Fruit fly (Drosophila melanogaster) whole organism, adult: ENCODE data around the gene CG43645.

ENCODE experiments used
- CG11617 ChIP-seq: fragments of 200-800 bp; sonication (Bioruptor generic); optimal IDR thresholded peaks from 2 replicates; lab custom pipeline; 2017; ENCODE audit warnings: mild to moderate bottlenecking, missing biosample characterization, missing genetic modification reagents, missing genetic modification characterization
- CG14711 ChIP-seq: fragments of 200-800 bp; sonication (Bioruptor generic); optimal IDR thresholded peaks from 2 replicates; lab custom pipeline; 2018; ENCODE audit warnings: missing biosample characterization, mild to moderate bottlenecking, missing genetic modification characterization, moderate library complexity
- CG1620 ChIP-seq: fragments of 200-800 bp; sonication (Bioruptor generic); optimal IDR thresholded peaks from 2 replicates; lab custom pipeline; 2016; ENCODE audit warnings: missing biosample characterization, missing genetic modification characterization
- CG5204 ChIP-seq: fragments of 200-800 bp; sonication (Bioruptor generic); optimal IDR thresholded peaks from 2 replicates; lab custom pipeline; 2016; ENCODE audit warnings: missing biosample characterization, missing genetic modification characterization
- CG7045 ChIP-seq: fragments of 200-800 bp; sonication (Bioruptor generic); optimal IDR thresholded peaks from 2 replicates; lab custom pipeline; 2017; ENCODE audit warnings: missing biosample characterization, mild to moderate bottlenecking, missing genetic modification characterization
- Clk ChIP-seq: fragments of 200-800 bp; sonication (Bioruptor generic); optimal IDR thresholded peaks from 2 replicates; lab custom pipeline; 2017; ENCODE audit warnings: missing biosample characterization, missing genetic modification characterization
- Crg-1 ChIP-seq: fragments of 200-800 bp; sonication (Bioruptor generic); optimal IDR thresholded peaks from 2 replicates; lab custom pipeline; 2016; ENCODE audit warnings: missing biosample characterization, missing genetic modification characterization
- Mnt ChIP-seq: fragments of 200-800 bp; sonication (Bioruptor generic); optimal IDR thresholded peaks from 2 replicates; lab custom pipeline; 2016; ENCODE audit warnings: missing biosample characterization, mild to moderate bottlenecking, missing genetic modification characterization
- cic ChIP-seq: fragments of 200-800 bp; sonication (Bioruptor generic); optimal IDR thresholded peaks from 2 replicates; lab custom pipeline; 2017; ENCODE audit warnings: missing biosample characterization, mild to moderate bottlenecking, missing genetic modification characterization, moderate library complexity
- cnc ChIP-seq, 2 experiments: fragments of >200 bp; optimal IDR thresholded peaks; 2 replicates each; lab custom pipeline; 2017
- kay ChIP-seq: fragments of 200-800 bp; sonication (Bioruptor generic); peaks from one replicate; lab custom pipeline; 2016; ENCODE audit warnings: missing biosample characterization, missing genetic modification characterization, borderline replicate concordance
- ovo ChIP-seq: fragments of 200-800 bp; sonication (Bioruptor generic); optimal IDR thresholded peaks from 2 replicates; lab custom pipeline; 2016; ENCODE audit warnings: missing biosample characterization, missing genetic modification characterization
- tj ChIP-seq: fragments of 200-800 bp; sonication (Bioruptor generic); optimal IDR thresholded peaks from 3 replicates; lab custom pipeline; 2017; ENCODE audit warnings: missing biosample characterization, mild to moderate bottlenecking, missing genetic modification characterization, moderate library complexity
- toe ChIP-seq: fragments of 200-800 bp; sonication (Bioruptor generic); optimal IDR thresholded peaks from 2 replicates; lab custom pipeline; 2016; ENCODE audit warnings: missing biosample characterization, missing genetic modification characterization

dm6 chr2L:17457944-17458343, 27.6 kb upstream of the CG43645 start, which contains the start of gene CG18563:
- TF ChIP-seq CG14711 (tag; lab: Kevin White, UChicago), result no peak
- no peak for TF ChIP-seq cic (GFP tag; lab: Kevin White, UChicago)
- TF ChIP-seq kay (GFP tag; lab: Kevin White, UChicago), result peak; percentile 70
- TF ChIP-seq toe (GFP tag; lab: Kevin White, UChicago), result no peak
- no peak for TF ChIP-seq Crg-1 (GFP tag; lab: Kevin White, UChicago)
- no peak for TF ChIP-seq CG5204 (GFP tag; lab: Kevin White, UChicago)
- TF ChIP-seq CG1620 (GFP tag; lab: Kevin White, UChicago), result no peak
- TF ChIP-seq Clk (GFP tag; lab: Kevin White, UChicago), result no peak
- TF ChIP-seq CG11617 (GFP tag; lab: Kevin White, UChicago), result no peak
- TF ChIP-seq ovo (GFP tag; lab: Kevin White, UChicago), result no peak
- no peak for TF ChIP-seq CG7045 (GFP tag; lab: Kevin White, UChicago)
- no peak for TF ChIP-seq cnc (optimal IDR thresholded peaks at IDR 0.05; lab: Kevin White, UChicago)
- TF ChIP-seq tj (GFP tag; lab: Kevin White, UChicago), result no peak
- no peak for TF ChIP-seq Mnt (GFP tag; lab: Kevin White, UChicago)
